Fruit fly (Drosophila melanogaster) whole organism, adult: ENCODE measurements around the gene CG31100.

ENCODE experiments used
- CG12768 ChIP-seq: fragments of 200-800 bp; sonication (Bioruptor generic); optimal IDR thresholded peaks from 2 replicates; lab custom pipeline; 2017; ENCODE audit warnings: missing biosample characterization, missing genetic modification characterization, mild to moderate bottlenecking, moderate library complexity, missing genetic modification reagents
- CG1620 ChIP-seq: fragments of 200-800 bp; sonication (Bioruptor generic); optimal IDR thresholded peaks from 2 replicates; lab custom pipeline; 2016; ENCODE audit warnings: missing biosample characterization, missing genetic modification characterization
- CG33017 ChIP-seq: fragments of 200-800 bp; sonication (Bioruptor generic); optimal IDR thresholded peaks from 2 replicates; lab custom pipeline; 2018; ENCODE audit warnings: missing biosample characterization, mild to moderate bottlenecking, missing genetic modification characterization, moderate library complexity
- CG5204 ChIP-seq: fragments of 200-800 bp; sonication (Bioruptor generic); optimal IDR thresholded peaks from 2 replicates; lab custom pipeline; 2016; ENCODE audit warnings: missing biosample characterization, missing genetic modification characterization
- Clk ChIP-seq: fragments of 200-800 bp; sonication (Bioruptor generic); optimal IDR thresholded peaks from 2 replicates; lab custom pipeline; 2017; ENCODE audit warnings: missing biosample characterization, missing genetic modification characterization
- Hr96 ChIP-seq: fragments of 200-800 bp; sonication (Bioruptor generic); optimal IDR thresholded peaks from 2 replicates; lab custom pipeline; 2016; ENCODE audit warnings: missing biosample characterization, missing genetic modification characterization
- bab1 ChIP-seq: fragments of 200-800 bp; sonication (Bioruptor generic); optimal IDR thresholded peaks from 3 replicates; lab custom pipeline; 2019; ENCODE audit warnings: missing biosample characterization, mild to moderate bottlenecking, missing genetic modification characterization, moderate library complexity
- cic ChIP-seq: fragments of 200-800 bp; sonication (Bioruptor generic); optimal IDR thresholded peaks from 2 replicates; lab custom pipeline; 2017; ENCODE audit warnings: missing biosample characterization, mild to moderate bottlenecking, missing genetic modification characterization, moderate library complexity
- cnc ChIP-seq, 2 experiments: fragments of >200 bp; optimal IDR thresholded peaks; 2 replicates each; lab custom pipeline; 2017
- kay ChIP-seq: fragments of 200-800 bp; sonication (Bioruptor generic); peaks from one replicate; lab custom pipeline; 2016; ENCODE audit warnings: missing biosample characterization, missing genetic modification characterization, borderline replicate concordance
- pad ChIP-seq: fragments of 200-800 bp; sonication (Bioruptor generic); optimal IDR thresholded peaks from 3 replicates; lab custom pipeline; 2017; ENCODE audit warnings: missing biosample characterization, missing genetic modification characterization, mild to moderate bottlenecking, moderate library complexity, missing genetic modification reagents
- toe ChIP-seq: fragments of 200-800 bp; sonication (Bioruptor generic); optimal IDR thresholded peaks from 2 replicates; lab custom pipeline; 2016; ENCODE audit warnings: missing biosample characterization, missing genetic modification characterization

DNA sequence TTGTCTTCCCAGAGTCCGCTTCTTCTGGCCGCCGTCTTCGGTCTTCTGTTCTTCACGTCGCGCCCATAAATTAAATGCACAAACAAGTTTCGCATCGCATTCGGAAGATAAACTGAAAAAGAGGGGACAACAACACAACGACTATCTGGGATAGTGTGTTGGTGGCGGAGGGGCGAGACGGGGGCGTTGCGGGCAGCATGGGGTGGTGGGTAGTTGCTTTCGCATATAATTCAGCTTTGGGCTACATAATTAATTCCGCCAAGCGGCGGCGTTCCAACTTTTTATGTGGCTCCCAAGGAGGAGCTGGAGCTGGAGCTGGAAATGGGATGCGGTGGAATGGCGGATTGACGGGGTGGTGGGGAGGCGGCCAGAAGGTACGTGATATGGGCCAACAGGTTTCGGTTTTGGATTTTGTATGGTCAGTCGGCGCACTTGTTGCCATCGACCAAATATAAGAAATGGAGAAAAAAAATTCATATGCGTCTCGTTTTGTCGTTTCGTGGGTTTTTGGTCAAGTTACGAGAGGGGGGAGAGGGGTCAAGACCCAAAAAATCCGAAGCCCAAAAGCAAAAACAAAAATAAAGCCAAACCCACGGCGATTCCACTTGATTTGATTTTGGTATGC, 34.0 kb downstream of the CG31100 start:
- TF ChIP-seq bab1 (GFP tag; lab: Kevin White, UChicago) (no peak), kay (GFP tag; lab: Kevin White, UChicago) (no peak), toe (GFP tag; lab: Kevin White, UChicago) (no peak), CG1620 (GFP tag; lab: Kevin White, UChicago) (no peak), CG12768 (GFP tag; lab: Kevin White, UChicago) (no peak), cic (GFP tag; lab: Kevin White, UChicago) (no peak), Hr96 (GFP tag; lab: Kevin White, UChicago) (no peak), CG5204 (no peak), CG33017 (tag; lab: Kevin White, UChicago) (no peak), pad (no peak), cnc (optimal IDR thresholded peaks at IDR 0.05; lab: Kevin White, UChicago) (no peak), Clk (no peak)
